Worm (Caenorhabditis elegans) whole organism, young adult: Measurements from ENCODE around the gene acl-9.
A peak's percentile ranks its signal among the peaks of the same experiment; 100 is the strongest.

Source experiments
- B0035.1 ChIP-seq: sonication (generic microtip); optimal IDR thresholded peaks from 2 replicates; lab custom pipeline; 2016; ENCODE audit warnings: missing genetic modification characterization, mild to moderate bottlenecking, missing compliant biosample characterization, missing genotype, missing genetic modification reagents
- B0336.3 ChIP-seq: fragments of 200-800 bp; sonication (Bioruptor generic); IDR thresholded peaks from 2 replicates; pipeline ENCODE4 v1.3.6; 2022; ENCODE audit warnings: missing genetic modification characterization, missing compliant biosample characterization
- D2030.7 ChIP-seq: fragments of 200-800 bp; sonication (Bioruptor generic); IDR thresholded peaks from 2 replicates; pipeline ENCODE4 v1.3.6; 2022; ENCODE audit warnings: missing genetic modification reagents, missing genetic modification characterization, missing compliant biosample characterization
- F33H1.4 ChIP-seq: fragments of 200-800 bp; sonication (Bioruptor generic); IDR thresholded peaks from 2 replicates; pipeline ENCODE4 v1.3.6; 2022; ENCODE audit warnings: missing genetic modification reagents, missing genetic modification characterization, missing compliant biosample characterization
- F57A8.1 ChIP-seq: fragments of 200-800 bp; sonication (Bioruptor generic); optimal IDR thresholded peaks from 2 replicates; lab custom pipeline; 2018; ENCODE audit warnings: mild to moderate bottlenecking, missing genetic modification characterization, moderate library complexity, missing compliant biosample characterization
- K11D2.4 ChIP-seq: fragments of 200-800 bp; sonication (Bioruptor generic); IDR thresholded peaks from 2 replicates; pipeline ENCODE4 v1.3.6; 2022; ENCODE audit warnings: missing genetic modification reagents, missing genetic modification characterization, missing compliant biosample characterization
- Y53G8AR.9 ChIP-seq: fragments of 200-800 bp; sonication (Bioruptor generic); conservative IDR thresholded peaks from 2 replicates; pipeline ENCODE4 v1.3.6; 2022; ENCODE audit warnings: missing genetic modification reagents, missing genetic modification characterization, missing compliant biosample characterization
- Y56A3A.18 ChIP-seq: fragments of 200-800 bp; sonication (Bioruptor generic); IDR thresholded peaks from 2 replicates; pipeline ENCODE4 v1.3.6; 2022; ENCODE audit warnings: missing genetic modification reagents, missing genetic modification characterization, missing compliant biosample characterization
- Y95B8A.8 ChIP-seq: fragments of 200-800 bp; sonication (Bioruptor generic); IDR thresholded peaks from 2 replicates; pipeline ENCODE4 v1.3.6; 2022; ENCODE audit warnings: missing genetic modification reagents, missing genetic modification characterization, missing compliant biosample characterization
- ZK185.1 ChIP-seq: sonication (generic microtip); optimal IDR thresholded peaks from 2 replicates; lab custom pipeline; 2016; ENCODE audit warnings: mild to moderate bottlenecking, missing genetic modification characterization, missing compliant biosample characterization; ENCODE audit not compliant: poor library complexity, severe bottlenecking
- ama-1 ChIP-seq, 3 experiments: fragments of 150-350 bp in 1 of 3; sonication (generic microtip) in 2 of 3; optimal IDR thresholded peaks; 2 replicates each; lab custom pipeline; 2014 to 2018; ENCODE audit warnings: missing biosample characterization in 2 of 3, missing genetic modification characterization in 2 of 3, missing genetic modification reagents in 2 of 3
- aptf-3 ChIP-seq: fragments of 200-800 bp; sonication (Bioruptor generic); IDR thresholded peaks from 2 replicates; pipeline ENCODE4 v1.3.6; 2022; ENCODE audit warnings: missing genetic modification characterization, missing compliant biosample characterization
- attf-3 ChIP-seq: fragments of 200-800 bp; sonication (Bioruptor generic); conservative IDR thresholded peaks from 2 replicates; pipeline ENCODE4 v1.3.6; 2022; ENCODE audit warnings: missing genetic modification reagents, missing genetic modification characterization, missing compliant biosample characterization
- attf-6 ChIP-seq: fragments of 200-800 bp; sonication (Bioruptor generic); IDR thresholded peaks from 2 replicates; pipeline ENCODE4 v1.3.6; 2022; ENCODE audit warnings: missing genetic modification reagents, missing genetic modification characterization, missing compliant biosample characterization
- cebp-1 ChIP-seq, 2 experiments: fragments of 200-800 bp in 1 of 2; sonication (Bioruptor generic) in 1 of 2; sonication (generic microtip) in 1 of 2; IDR thresholded peaks in 1 of 2; optimal IDR thresholded peaks in 1 of 2; 2 replicates each; pipeline versions ENCODE4 v1.3.6 to Lab custom; 2017 to 2022; ENCODE audit warnings: missing compliant biosample characterization in 2 of 2, missing genetic modification characterization in 2 of 2, mild to moderate bottlenecking in 1 of 2, missing genetic modification reagents in 1 of 2, moderate library complexity in 1 of 2
- chd-7 ChIP-seq: sonication (generic microtip); optimal IDR thresholded peaks from 2 replicates; lab custom pipeline; 2016; ENCODE audit warnings: mild to moderate bottlenecking, missing genetic modification characterization, moderate library complexity, missing compliant biosample characterization
- dox-1 ChIP-seq: fragments of 200-800 bp; sonication (Bioruptor generic); IDR thresholded peaks from 2 replicates; pipeline ENCODE4 v1.3.6; 2022; ENCODE audit warnings: missing genetic modification reagents, missing genetic modification characterization, missing compliant biosample characterization
- egrh-3 ChIP-seq: fragments of 200-800 bp; sonication (Bioruptor generic); IDR thresholded peaks from 2 replicates; pipeline ENCODE4 v1.3.6; 2022; ENCODE audit warnings: missing genetic modification reagents, missing genetic modification characterization, missing compliant biosample characterization
- ekl-4 ChIP-seq: fragments of 200-800 bp; sonication (Bioruptor generic); IDR thresholded peaks from 2 replicates; pipeline ENCODE4 v1.3.6; 2022; ENCODE audit warnings: missing genetic modification reagents, missing genetic modification characterization, missing compliant biosample characterization
- gei-17 ChIP-seq: fragments of 200-800 bp; sonication (Bioruptor generic); optimal IDR thresholded peaks from 2 replicates; lab custom pipeline; 2018; ENCODE audit warnings: mild to moderate bottlenecking, missing genetic modification characterization, missing compliant biosample characterization
- hlh-12 ChIP-seq: sonication (generic microtip); optimal IDR thresholded peaks from 2 replicates; lab custom pipeline; 2016; ENCODE audit warnings: missing genetic modification characterization, missing compliant biosample characterization
- hmg-1.2 ChIP-seq: fragments of 200-800 bp; sonication (Bioruptor generic); IDR thresholded peaks from 2 replicates; pipeline ENCODE4 v1.3.6; 2022; ENCODE audit warnings: missing genetic modification reagents, missing genetic modification characterization, missing compliant biosample characterization
- hsf-1 ChIP-seq: fragments of 200-800 bp; sonication (Bioruptor generic); IDR thresholded peaks from 2 replicates; pipeline ENCODE4 v1.3.6; 2022; ENCODE audit warnings: missing genetic modification reagents, missing genetic modification characterization, missing compliant biosample characterization
- lin-26 ChIP-seq: fragments of 200-800 bp; sonication (Bioruptor generic); IDR thresholded peaks from 2 replicates; pipeline ENCODE4 v1.3.6; 2022; ENCODE audit warnings: missing genetic modification reagents, missing genetic modification characterization, missing compliant biosample characterization
- lin-54 ChIP-seq: fragments of 200-800 bp; sonication (Bioruptor generic); optimal IDR thresholded peaks from 2 replicates; lab custom pipeline; 2018; ENCODE audit warnings: mild to moderate bottlenecking, missing genetic modification characterization, missing compliant biosample characterization
- lsl-1 ChIP-seq: fragments of 200-800 bp; sonication (Bioruptor generic); optimal IDR thresholded peaks from 2 replicates; lab custom pipeline; 2018; ENCODE audit warnings: mild to moderate bottlenecking, missing genetic modification characterization, moderate library complexity, missing compliant biosample characterization
- madf-3 ChIP-seq: fragments of 200-800 bp; sonication (Bioruptor generic); IDR thresholded peaks from 2 replicates; pipeline ENCODE4 v1.3.6; 2022; ENCODE audit warnings: missing genetic modification reagents, missing genetic modification characterization, missing compliant biosample characterization
- madf-6 ChIP-seq: fragments of 200-800 bp; sonication (Bioruptor generic); IDR thresholded peaks from 2 replicates; pipeline ENCODE4 v1.3.6; 2022; ENCODE audit warnings: missing genetic modification reagents, missing genetic modification characterization, missing compliant biosample characterization
- madf-8 ChIP-seq: fragments of 200-800 bp; sonication (Bioruptor generic); conservative IDR thresholded peaks from 2 replicates; pipeline ENCODE4 v1.3.6; 2022; ENCODE audit warnings: missing genetic modification reagents, missing genetic modification characterization, missing compliant biosample characterization
- mcd-1 ChIP-seq: fragments of 200-800 bp; sonication (Bioruptor generic); IDR thresholded peaks from 2 replicates; pipeline ENCODE4 v1.3.6; 2022; ENCODE audit warnings: missing genetic modification reagents, missing genetic modification characterization, missing compliant biosample characterization
- nfyb-1 ChIP-seq: fragments of 200-800 bp; sonication (Bioruptor generic); IDR thresholded peaks from 2 replicates; pipeline ENCODE4 v1.3.6; 2022; ENCODE audit warnings: missing genetic modification reagents, missing genetic modification characterization, missing compliant biosample characterization
- nhr-80 ChIP-seq: sonication (generic microtip); optimal IDR thresholded peaks from 2 replicates; lab custom pipeline; 2016; ENCODE audit warnings: missing genetic modification characterization, missing compliant biosample characterization
- pha-4 ChIP-seq: fragments of 150-350 bp; sonication (generic microtip); optimal IDR thresholded peaks from 2 replicates; lab custom pipeline; 2014; ENCODE audit warnings: missing biosample characterization, missing genetic modification reagents, missing genetic modification characterization
- rec-8 ChIP-seq, 2 experiments: sonication (generic microtip); optimal IDR thresholded peaks; 2 replicates each; lab custom pipeline; 2016; ENCODE audit warnings: mild to moderate bottlenecking in 2 of 2, missing genetic modification characterization in 2 of 2, missing genetic modification reagents in 2 of 2, missing genotype in 2 of 2, missing biosample characterization in 1 of 2, missing compliant biosample characterization in 1 of 2, moderate library complexity in 1 of 2
- snpc-4 ChIP-seq, 5 experiments: fragments of 150-350 bp in 1 of 5; sonication (generic microtip) in 4 of 5; optimal IDR thresholded peaks; 2 replicates each; lab custom pipeline; 2014 to 2018; ENCODE audit warnings: missing genetic modification characterization in 5 of 5, missing biosample characterization in 3 of 5, antibody characterized with exemption in 2 of 5, mild to moderate bottlenecking in 2 of 5, missing compliant biosample characterization in 2 of 5, missing genotype in 2 of 5, moderate library complexity in 2 of 5, missing genetic modification reagents in 1 of 5
- sptf-2 ChIP-seq: fragments of 200-800 bp; sonication (Bioruptor generic); optimal IDR thresholded peaks from 2 replicates; lab custom pipeline; 2018; ENCODE audit warnings: mild to moderate bottlenecking, missing genetic modification characterization, missing compliant biosample characterization
- zfh-2 ChIP-seq: fragments of 200-800 bp; sonication (Bioruptor generic); conservative IDR thresholded peaks from 2 replicates; pipeline ENCODE4 v1.3.6; 2022; ENCODE audit warnings: missing genetic modification reagents, missing genetic modification characterization, missing compliant biosample characterization
- zim-3 ChIP-seq: sonication (generic microtip); optimal IDR thresholded peaks from 2 replicates; lab custom pipeline; 2017; ENCODE audit warnings: mild to moderate bottlenecking, missing genetic modification characterization, moderate library complexity, missing compliant biosample characterization
- ztf-6 ChIP-seq: fragments of 200-800 bp; sonication (Bioruptor generic); IDR thresholded peaks from 2 replicates; pipeline ENCODE4 v1.3.6; 2022; ENCODE audit warnings: missing genetic modification reagents, missing genetic modification characterization, missing compliant biosample characterization

acl-9 gene

DNA sequence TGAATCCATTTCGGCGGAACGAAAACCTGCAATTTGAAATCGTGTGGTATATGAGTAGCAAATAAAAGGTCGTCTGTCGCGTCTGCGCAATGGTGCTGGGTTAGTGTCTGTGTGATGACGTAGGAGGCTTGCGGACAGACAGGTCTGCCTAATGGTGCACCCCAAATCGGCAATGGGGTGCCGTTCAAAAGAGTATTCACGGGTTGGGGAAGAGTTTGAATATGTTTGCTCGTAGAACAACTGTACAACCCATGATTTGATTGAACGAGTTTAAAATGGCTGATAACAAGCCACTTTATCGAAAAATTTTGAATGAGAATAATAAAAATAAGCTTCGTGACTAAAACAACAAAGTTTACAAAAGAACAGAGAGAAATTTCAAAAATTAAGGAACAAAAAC lies 27.1 kb upstream of the acl-9 start, which contains the start of gene T05H4.11 (continued):
- TF ChIP-seq aptf-3 (GFP tag; lab: Robert Waterston, UW) (no peak), madf-8 (GFP tag; lab: Robert Waterston, UW) (0 out of 2 replicates have a peak, but pooled peaks have one; percentile 8), Y56A3A.18 (GFP tag; lab: Robert Waterston, UW) (no peak), B0336.3 (GFP tag; lab: Robert Waterston, UW) (peak; percentile 60), rec-8 (tag; optimal IDR thresholded peaks at IDR 0.05; lab: Kevin White, UChicago) (peak in 1 of 2 experiments; percentile 7), lsl-1 (GFP tag; lab: Kevin White, UChicago) (no peak)

DNA sequence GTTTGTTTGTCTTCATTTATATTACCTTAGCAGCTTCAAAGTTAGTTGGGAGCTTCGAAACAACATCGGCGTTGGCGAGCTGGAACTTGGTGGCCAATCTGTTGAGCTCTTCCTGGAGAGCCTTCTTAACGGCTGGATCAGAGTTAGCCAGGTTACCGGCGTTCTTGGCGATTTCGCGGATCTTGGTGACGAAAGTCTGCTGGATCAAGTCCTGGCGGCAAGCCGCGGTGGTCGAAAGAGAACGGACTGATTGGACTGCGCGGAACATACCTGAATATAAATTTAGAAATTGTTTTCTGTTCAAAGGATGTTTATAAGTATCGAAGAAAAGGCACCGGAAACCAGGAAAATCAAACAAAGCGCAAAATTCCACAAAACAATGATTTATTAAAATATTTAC lies 26.2 kb upstream of the acl-9 start, which contains the start of gene atp-4:
TSS of gene atp-4 (minus strand) at position 270 of the 400 bp plus-strand sequence.
- 0 out of 2 replicates have a peak, but pooled peaks have one; percentile 24 for TF ChIP-seq Y95B8A.8 (GFP tag; lab: Robert Waterston, UW)
- peak; percentile 20 for TF ChIP-seq chd-7 (tag; lab: Kevin White, UChicago)
- TF ChIP-seq attf-6 (GFP tag; lab: Robert Waterston, UW) = 0 out of 2 replicates have a peak, but pooled peaks have one; percentile 15
- peak; percentile 12; the same call in 1 of the 2 replicates for TF ChIP-seq nfyb-1 (GFP tag; lab: Robert Waterston, UW)
- TF ChIP-seq madf-6 (GFP tag; lab: Robert Waterston, UW) = peak; percentile 48; the same call in 1 of the 2 replicates
- peak; percentile 74; the same call in 1 of the 2 replicates for TF ChIP-seq madf-3
- TF ChIP-seq gei-17 = no peak
- no peak for TF ChIP-seq ama-1 (optimal IDR thresholded peaks at IDR 0.05; lab: Kevin White, UChicago)
- TF ChIP-seq ama-1 (GFP tag; optimal IDR thresholded peaks at IDR 0.05; lab: Kevin White, UChicago) = peak in 1 of 2 experiments; percentile 20
- peak; percentile 69; the same call in 1 of the 2 replicates for TF ChIP-seq hsf-1
- TF ChIP-seq Y53G8AR.9 = 0 out of 2 replicates have a peak, but pooled peaks have one; percentile 50
- peak; percentile 20 for TF ChIP-seq zim-3
- TF ChIP-seq zfh-2 (GFP tag; lab: Robert Waterston, UW) = peak; percentile 63
- TF ChIP-seq attf-3 (GFP tag; lab: Robert Waterston, UW) = 0 out of 2 replicates have a peak, but pooled peaks have one; percentile 24
- TF ChIP-seq lin-26 (GFP tag; lab: Robert Waterston, UW) = peak; percentile 46; the same call in 1 of the 2 replicates
- TF ChIP-seq aptf-3 (GFP tag; lab: Robert Waterston, UW) = no peak
- TF ChIP-seq egrh-3 (GFP tag; lab: Robert Waterston, UW) = peak; percentile 39
- no peak for TF ChIP-seq sptf-2 (GFP tag; lab: Kevin White, UChicago)
- peak; percentile 34; the same call in 1 of the 2 replicates for TF ChIP-seq ekl-4 (GFP tag; lab: Robert Waterston, UW)
- TF ChIP-seq nhr-80 (tag; lab: Kevin White, UChicago) = no peak

ce11 chrV:6427433-6427832 lies 25.6 kb upstream of the acl-9 start:
- TF ChIP-seq hlh-12 = no peak
- peak; percentile 16 for TF ChIP-seq nhr-80 (tag; lab: Kevin White, UChicago)
- TF ChIP-seq ekl-4 (GFP tag; lab: Robert Waterston, UW) = peak; percentile 24; the same call in 1 of the 2 replicates
- peak; percentile 37; the same call in 1 of the 2 replicates for TF ChIP-seq ztf-6 (GFP tag; lab: Robert Waterston, UW)
- peak; percentile 25 for TF ChIP-seq lin-54
- TF ChIP-seq cebp-1 (GFP tag; IDR thresholded peaks at IDR 0.05; lab: Robert Waterston, UW) = no peak
- TF ChIP-seq cebp-1 (tag; optimal IDR thresholded peaks at IDR 0.05; lab: Kevin White, UChicago) = peak; percentile 27
- peak; percentile 13; the same call in 1 of the 2 replicates for TF ChIP-seq D2030.7
- 0 out of 2 replicates have a peak, but pooled peaks have one; percentile 50 for TF ChIP-seq nfyb-1 (GFP tag; lab: Robert Waterston, UW)
- peak; percentile 52; the same call in 1 of the 2 replicates for TF ChIP-seq madf-6 (GFP tag; lab: Robert Waterston, UW)
- no peak for TF ChIP-seq snpc-4 (GFP tag; optimal IDR thresholded peaks at IDR 0.05; lab: Kevin White, UChicago)
- TF ChIP-seq snpc-4 (tag; optimal IDR thresholded peaks at IDR 0.05; lab: Kevin White, UChicago) = peak in 1 of 4 experiments; percentile 5
- TF ChIP-seq dox-1 (GFP tag; lab: Robert Waterston, UW) = 0 out of 2 replicates have a peak, but pooled peaks have one; percentile 10
- no peak for TF ChIP-seq F57A8.1 (GFP tag; lab: Kevin White, UChicago)
- no peak for TF ChIP-seq B0035.1
- peak; percentile 28; the same call in 1 of the 2 replicates for TF ChIP-seq hmg-1.2 (GFP tag; lab: Robert Waterston, UW)
- TF ChIP-seq rec-8 (tag; optimal IDR thresholded peaks at IDR 0.05; lab: Kevin White, UChicago) = no peak
- TF ChIP-seq F33H1.4 = peak; percentile 37; the same call in 1 of the 2 replicates
- no peak for TF ChIP-seq chd-7 (tag; lab: Kevin White, UChicago)
- TF ChIP-seq Y95B8A.8 (GFP tag; lab: Robert Waterston, UW) = 0 out of 2 replicates have a peak, but pooled peaks have one; percentile 45
- 0 out of 2 replicates have a peak, but pooled peaks have one; percentile 27 for TF ChIP-seq Y53G8AR.9
- peak; percentile 19 for TF ChIP-seq ZK185.1
- TF ChIP-seq mcd-1 = peak; percentile 39; the same call in 1 of the 2 replicates
- TF ChIP-seq ama-1 (optimal IDR thresholded peaks at IDR 0.05; lab: Kevin White, UChicago) = peak; percentile 5
- no peak for TF ChIP-seq ama-1 (GFP tag; optimal IDR thresholded peaks at IDR 0.05; lab: Kevin White, UChicago)
- TF ChIP-seq K11D2.4 (GFP tag; lab: Robert Waterston, UW) = peak; percentile 37; the same call in 1 of the 2 replicates
- no peak for TF ChIP-seq pha-4
- TF ChIP-seq lsl-1 (GFP tag; lab: Kevin White, UChicago) = peak; percentile 53
